Worm (Caenorhabditis elegans) whole organism, L4 larva: Measurements from ENCODE around the gene ceh-89.

Source experiments
- D1046.2 ChIP-seq: fragments of 200-800 bp; sonication (Bioruptor generic); IDR thresholded peaks from 2 replicates; pipeline ENCODE4 v1.3.6; 2022; ENCODE audit warnings: missing genetic modification characterization, missing compliant biosample characterization
- F10B5.3 ChIP-seq: sonication (generic microtip); optimal IDR thresholded peaks from 2 replicates; lab custom pipeline; 2016; ENCODE audit warnings: mild to moderate bottlenecking, missing genetic modification characterization, missing compliant biosample characterization
- T26A8.4 ChIP-seq: fragments of 200-800 bp; sonication (Bioruptor generic); IDR thresholded peaks from 2 replicates; pipeline ENCODE4 v1.3.6; 2022; ENCODE audit warnings: missing genetic modification characterization, missing compliant biosample characterization
- Y105C5A.15 ChIP-seq: fragments of 200-800 bp; sonication (Bioruptor generic); IDR thresholded peaks from 2 replicates; pipeline ENCODE4 v1.3.6; 2022; ENCODE audit warnings: missing genetic modification characterization, missing compliant biosample characterization
- Y5F2A.4 ChIP-seq: fragments of 200-800 bp; sonication (Bioruptor generic); optimal IDR thresholded peaks from 2 replicates; lab custom pipeline; 2018; ENCODE audit warnings: mild to moderate bottlenecking, missing genetic modification characterization, missing compliant biosample characterization
- Y75B8A.6 ChIP-seq: fragments of 200-800 bp; sonication (Bioruptor generic); IDR thresholded peaks from 2 replicates; pipeline ENCODE4 v1.3.6; 2022; ENCODE audit warnings: missing genetic modification reagents, missing genetic modification characterization, missing compliant biosample characterization
- ama-1 ChIP-seq: fragments of 150-350 bp; optimal IDR thresholded peaks from 2 replicates; lab custom pipeline; 2014; ENCODE audit warnings: inconsistent platforms, mixed read lengths
- arid-1 ChIP-seq: fragments of 200-800 bp; sonication (Bioruptor generic); conservative IDR thresholded peaks from 2 replicates; pipeline ENCODE4 v1.3.6; 2022; ENCODE audit warnings: missing genetic modification reagents, missing genetic modification characterization, missing compliant biosample characterization
- ceh-20 ChIP-seq: fragments of 200-800 bp; sonication (Bioruptor generic); IDR thresholded peaks from 2 replicates; pipeline ENCODE4 v1.3.6; 2022; ENCODE audit warnings: missing genetic modification reagents, missing genetic modification characterization, missing compliant biosample characterization
- ceh-28 ChIP-seq: fragments of 150-350 bp; optimal IDR thresholded peaks from 2 replicates; lab custom pipeline; 2014; ENCODE audit warnings: missing biosample characterization, missing genetic modification reagents, missing genetic modification characterization
- ceh-62 ChIP-seq: sonication (generic microtip); optimal IDR thresholded peaks from 2 replicates; lab custom pipeline; 2017; ENCODE audit warnings: missing biosample characterization, missing genetic modification characterization
- dmd-6 ChIP-seq: fragments of 200-800 bp; sonication (Bioruptor generic); IDR thresholded peaks from 2 replicates; pipeline ENCODE4 v1.3.6; 2022; ENCODE audit warnings: missing genetic modification reagents, missing genetic modification characterization, missing compliant biosample characterization
- dpl-1 ChIP-seq: fragments of 150-350 bp; optimal IDR thresholded peaks from 2 replicates; lab custom pipeline; 2014; ENCODE audit warnings: missing biosample characterization, missing genetic modification reagents, missing genetic modification characterization
- duxl-1 ChIP-seq: sonication (generic microtip); optimal IDR thresholded peaks from 2 replicates; lab custom pipeline; 2016; ENCODE audit warnings: mild to moderate bottlenecking, missing genetic modification characterization, moderate library complexity, missing compliant biosample characterization; ENCODE audit not compliant: poor library complexity
- dve-1 ChIP-seq: sonication (generic microtip); optimal IDR thresholded peaks from 2 replicates; lab custom pipeline; 2017; ENCODE audit warnings: antibody characterized with exemption, mild to moderate bottlenecking, missing genetic modification characterization, missing compliant biosample characterization; ENCODE audit not compliant: insufficient read depth
- fkh-10 ChIP-seq: fragments of 150-350 bp; optimal IDR thresholded peaks from 2 replicates; lab custom pipeline; 2014; ENCODE audit warnings: missing biosample characterization, missing genetic modification reagents, missing genetic modification characterization
- hif-1 ChIP-seq, 2 experiments: sonication (generic microtip); optimal IDR thresholded peaks; 2 replicates each; lab custom pipeline; 2016 to 2017; ENCODE audit warnings: missing compliant biosample characterization in 2 of 2, missing genetic modification characterization in 2 of 2, missing genetic modification reagents in 2 of 2, missing genotype in 2 of 2, mild to moderate bottlenecking in 1 of 2
- hlh-30 ChIP-seq: sonication (generic microtip); optimal IDR thresholded peaks from 2 replicates; lab custom pipeline; 2017; ENCODE audit warnings: antibody characterized with exemption, mild to moderate bottlenecking, missing genetic modification characterization, missing compliant biosample characterization; ENCODE audit not compliant: insufficient read depth
- hmg-1.1 ChIP-seq: fragments of 200-800 bp; sonication (Bioruptor generic); IDR thresholded peaks from 2 replicates; pipeline ENCODE4 v1.3.6; 2022; ENCODE audit warnings: missing genetic modification reagents, missing genetic modification characterization, missing compliant biosample characterization
- lim-7 ChIP-seq: fragments of 200-800 bp; sonication (Bioruptor generic); IDR thresholded peaks from 2 replicates; pipeline ENCODE4 v1.3.6; 2022; ENCODE audit warnings: missing genetic modification characterization, missing compliant biosample characterization
- lin-1 ChIP-seq: fragments of 200-800 bp; sonication (Bioruptor generic); IDR thresholded peaks from 2 replicates; pipeline ENCODE4 v1.3.6; 2022; ENCODE audit warnings: missing genetic modification reagents, missing genetic modification characterization, missing compliant biosample characterization
- lin-15B ChIP-seq: fragments of 150-350 bp; sonication (generic microtip); optimal IDR thresholded peaks from 3 replicates; lab custom pipeline; 2014; ENCODE audit warnings: missing biosample characterization, missing genetic modification characterization
- lin-38 ChIP-seq: fragments of 200-800 bp; sonication (Bioruptor generic); IDR thresholded peaks from 2 replicates; pipeline ENCODE4 v1.3.6; 2022; ENCODE audit warnings: missing genetic modification reagents, missing genetic modification characterization, missing compliant biosample characterization
- lin-39 ChIP-seq: fragments of 150-350 bp; optimal IDR thresholded peaks from 2 replicates; lab custom pipeline; 2014; ENCODE audit warnings: missing biosample characterization, missing genetic modification reagents, missing genetic modification characterization
- lsy-2 ChIP-seq, 2 experiments: fragments of 150-350 bp in 1 of 2; sonication (generic microtip) in 1 of 2; optimal IDR thresholded peaks; 2 replicates each; lab custom pipeline; 2014 to 2017; ENCODE audit warnings: missing biosample characterization in 2 of 2, missing genetic modification characterization in 2 of 2
- madf-5 ChIP-seq, 2 experiments: fragments of 200-800 bp; sonication (Bioruptor generic); IDR thresholded peaks; 2 replicates each; pipeline ENCODE4 v1.3.6; 2022; ENCODE audit warnings: missing compliant biosample characterization in 2 of 2, missing genetic modification characterization in 2 of 2
- madf-9 ChIP-seq: fragments of 200-800 bp; sonication (Bioruptor generic); conservative IDR thresholded peaks from 2 replicates; pipeline ENCODE4 v1.3.6; 2022; ENCODE audit warnings: missing genetic modification reagents, missing genetic modification characterization, missing compliant biosample characterization
- mep-1 ChIP-seq: fragments of 150-350 bp; sonication (generic microtip); optimal IDR thresholded peaks from 3 replicates; lab custom pipeline; 2014; ENCODE audit warnings: missing biosample characterization, missing genetic modification characterization
- mxl-3 ChIP-seq: fragments of 200-800 bp; sonication (Bioruptor generic); optimal IDR thresholded peaks from 2 replicates; lab custom pipeline; 2018; ENCODE audit warnings: mild to moderate bottlenecking, missing genetic modification characterization, missing compliant biosample characterization
- nhr-102 ChIP-seq: sonication (generic microtip); optimal IDR thresholded peaks from 2 replicates; lab custom pipeline; 2016; ENCODE audit warnings: mild to moderate bottlenecking, missing genetic modification characterization, moderate library complexity, missing compliant biosample characterization
- nhr-11 ChIP-seq: fragments of 150-350 bp; optimal IDR thresholded peaks from 2 replicates; lab custom pipeline; 2014; ENCODE audit warnings: missing biosample characterization, missing genetic modification characterization
- nhr-41 ChIP-seq: fragments of 200-800 bp; sonication (Bioruptor generic); IDR thresholded peaks from 2 replicates; pipeline ENCODE4 v1.3.6; 2022; ENCODE audit warnings: missing genetic modification reagents, missing genetic modification characterization, missing compliant biosample characterization
- nhr-42 ChIP-seq: fragments of 200-800 bp; sonication (Bioruptor generic); IDR thresholded peaks from 2 replicates; pipeline ENCODE4 v1.3.6; 2022; ENCODE audit warnings: missing genetic modification characterization, missing compliant biosample characterization
- nhr-48 ChIP-seq: sonication (generic microtip); optimal IDR thresholded peaks from 2 replicates; lab custom pipeline; 2016; ENCODE audit warnings: mild to moderate bottlenecking, missing genetic modification characterization, missing compliant biosample characterization
- nhr-77 ChIP-seq: fragments of 150-350 bp; optimal IDR thresholded peaks from 2 replicates; lab custom pipeline; 2014; ENCODE audit warnings: missing biosample characterization, missing genetic modification characterization
- php-3 ChIP-seq: fragments of 200-800 bp; sonication (Bioruptor generic); IDR thresholded peaks from 2 replicates; pipeline ENCODE4 v1.3.6; 2022; ENCODE audit warnings: missing genetic modification reagents, missing genetic modification characterization, missing compliant biosample characterization
- rbr-2 ChIP-seq: sonication (generic microtip); optimal IDR thresholded peaks from 2 replicates; lab custom pipeline; 2016; ENCODE audit warnings: missing genotype, missing genetic modification characterization, missing compliant biosample characterization
- saeg-2 ChIP-seq: fragments of 200-800 bp; sonication (Bioruptor generic); IDR thresholded peaks from 2 replicates; pipeline ENCODE4 v1.3.6; 2022; ENCODE audit warnings: missing genetic modification reagents, missing genetic modification characterization, missing compliant biosample characterization
- snpc-1.2 ChIP-seq: fragments of 200-800 bp; sonication (Bioruptor generic); IDR thresholded peaks from 2 replicates; pipeline ENCODE4 v1.3.6; 2022; ENCODE audit warnings: missing genetic modification reagents, missing genetic modification characterization, missing compliant biosample characterization
- snpc-4 ChIP-seq: fragments of 150-350 bp; optimal IDR thresholded peaks from 2 replicates; lab custom pipeline; 2014; ENCODE audit warnings: missing biosample characterization, missing genetic modification characterization
- spr-1 ChIP-seq: sonication (generic microtip); optimal IDR thresholded peaks from 2 replicates; lab custom pipeline; 2016; ENCODE audit warnings: mild to moderate bottlenecking, missing genetic modification characterization, missing compliant biosample characterization
- spr-3 ChIP-seq: fragments of 200-800 bp; sonication (Bioruptor generic); optimal IDR thresholded peaks from 2 replicates; lab custom pipeline; 2018; ENCODE audit warnings: mild to moderate bottlenecking, missing genetic modification characterization, missing compliant biosample characterization
- tag-97 ChIP-seq: fragments of 200-800 bp; sonication (Bioruptor generic); IDR thresholded peaks from 2 replicates; pipeline ENCODE4 v1.3.6; 2022; ENCODE audit warnings: missing genetic modification characterization, missing compliant biosample characterization
- tra-1 ChIP-seq: fragments of 200-800 bp; sonication (Bioruptor generic); IDR thresholded peaks from 2 replicates; pipeline ENCODE4 v1.3.6; 2022; ENCODE audit warnings: missing genetic modification reagents, missing genetic modification characterization, missing compliant biosample characterization
- unc-130 ChIP-seq: sonication (generic microtip); optimal IDR thresholded peaks from 2 replicates; lab custom pipeline; 2016; ENCODE audit warnings: missing genetic modification reagents, missing genetic modification characterization, missing compliant biosample characterization
- unc-39 ChIP-seq: sonication (generic microtip); optimal IDR thresholded peaks from 2 replicates; lab custom pipeline; 2017; ENCODE audit warnings: missing biosample characterization, missing genetic modification characterization
- vab-7 ChIP-seq: fragments of 200-800 bp; sonication (Bioruptor generic); IDR thresholded peaks from 2 replicates; pipeline ENCODE4 v1.3.6; 2022; ENCODE audit warnings: missing genetic modification reagents, missing genetic modification characterization, missing compliant biosample characterization
- zfp-3 ChIP-seq: fragments of 200-800 bp; sonication (Bioruptor generic); conservative IDR thresholded peaks from 2 replicates; pipeline ENCODE4 v1.3.6; 2022; ENCODE audit warnings: missing genetic modification reagents, missing genetic modification characterization, missing compliant biosample characterization
- ztf-7 ChIP-seq: fragments of 150-350 bp; optimal IDR thresholded peaks from 2 replicates; lab custom pipeline; 2014; ENCODE audit warnings: missing biosample characterization, missing genetic modification characterization

The ceh-89 gene

ce11 chrX:14115480-14116161 is 26.1 kb upstream of the ceh-89 start, which contains the start of gene F28H6.7:
Gene F28H6.7, plus strand, starts transcription at chrX:14116111.
- TF ChIP-seq dve-1 = no peak
- TF ChIP-seq vab-7 (GFP tag; lab: Robert Waterston, UW) = peak; percentile 81
- peak; percentile 32 for TF ChIP-seq dpl-1
- no peak for TF ChIP-seq snpc-4 (tag; lab: Kevin White, UChicago)
- 0 out of 2 replicates have a peak, but pooled peaks have one; percentile 64 for TF ChIP-seq nhr-41 (GFP tag; lab: Robert Waterston, UW)
- 0 out of 2 replicates have a peak, but pooled peaks have one; percentile 11 for TF ChIP-seq Y75B8A.6
- TF ChIP-seq D1046.2 (GFP tag; lab: Robert Waterston, UW) = peak; percentile 75; the same call in 1 of the 2 replicates
- TF ChIP-seq nhr-48 (tag; lab: Kevin White, UChicago) = no peak
- TF ChIP-seq nhr-102 (tag; lab: Kevin White, UChicago) = peak; percentile 43
- peak; percentile 61 for TF ChIP-seq rbr-2 (tag; lab: Kevin White, UChicago)
- no peak for TF ChIP-seq F10B5.3 (tag; lab: Kevin White, UChicago)
- TF ChIP-seq tra-1 (GFP tag; lab: Robert Waterston, UW) = peak; percentile 59; the same call in 1 of the 2 replicates
- TF ChIP-seq php-3 (GFP tag; lab: Robert Waterston, UW) = peak; percentile 58; the same call in 1 of the 2 replicates
- TF ChIP-seq nhr-42 (GFP tag; lab: Robert Waterston, UW) = no peak
- no peak for TF ChIP-seq lin-15B (tag; lab: Kevin White, UChicago)
- TF ChIP-seq spr-3 (GFP tag; lab: Kevin White, UChicago) = peak; percentile 66
- peak; percentile 48 for TF ChIP-seq hlh-30 (tag; lab: Kevin White, UChicago)
- no peak for TF ChIP-seq fkh-10 (GFP tag; lab: Kevin White, UChicago)
- no peak for TF ChIP-seq unc-39
- TF ChIP-seq mep-1 = peak; percentile 52
- 0 out of 2 replicates have a peak, but pooled peaks have one; percentile 25 for TF ChIP-seq zfp-3 (GFP tag; lab: Robert Waterston, UW)
- TF ChIP-seq madf-9 (GFP tag; lab: Robert Waterston, UW) = 0 out of 2 replicates have a peak, but pooled peaks have one; percentile 22
- TF ChIP-seq lsy-2 (tag; optimal IDR thresholded peaks at IDR 0.05; lab: Kevin White, UChicago) = no peak
- no peak for TF ChIP-seq ceh-28
- TF ChIP-seq saeg-2 (GFP tag; lab: Robert Waterston, UW) = 0 out of 2 replicates have a peak, but pooled peaks have one; percentile 16
- TF ChIP-seq ceh-20 (GFP tag; lab: Robert Waterston, UW) = peak; percentile 63; the same call in 1 of the 2 replicates
- TF ChIP-seq lim-7 = peak; percentile 84
- peak; percentile 82 for TF ChIP-seq hmg-1.1 (GFP tag; lab: Robert Waterston, UW)
- peak; percentile 70; the same call in 1 of the 2 replicates for TF ChIP-seq Y105C5A.15
- TF ChIP-seq nhr-11 (tag; lab: Kevin White, UChicago) = no peak
- TF ChIP-seq T26A8.4 (GFP tag; lab: Robert Waterston, UW) = no peak
- no peak for TF ChIP-seq mxl-3 (GFP tag; lab: Kevin White, UChicago)
- TF ChIP-seq arid-1 (GFP tag; lab: Robert Waterston, UW) = peak; percentile 68
- peak; percentile 76 for TF ChIP-seq snpc-1.2 (GFP tag; lab: Robert Waterston, UW)
- peak; percentile 16 for TF ChIP-seq unc-130 (GFP tag; lab: Kevin White, UChicago)
- peak; percentile 44 for TF ChIP-seq spr-1 (tag; lab: Kevin White, UChicago)
- no peak for TF ChIP-seq lin-39 (tag; lab: Kevin White, UChicago)
- no peak for TF ChIP-seq lin-1
- peak; percentile 43; the same call in 1 of the 2 replicates for TF ChIP-seq dmd-6 (GFP tag; lab: Robert Waterston, UW)
- TF ChIP-seq nhr-77 = peak; percentile 33
- peak; percentile 17 for TF ChIP-seq ztf-7 (tag; lab: Kevin White, UChicago)
- TF ChIP-seq Y5F2A.4 (GFP tag; lab: Kevin White, UChicago) = peak; percentile 52
- peak in 1 of 2 experiments; percentile 30; a peak in 1 of 4 replicates for TF ChIP-seq madf-5 (GFP tag; IDR thresholded peaks at IDR 0.05; lab: Robert Waterston, UW)
- TF ChIP-seq tag-97 (GFP tag; lab: Robert Waterston, UW) = no peak
- TF ChIP-seq duxl-1 = peak; percentile 27
- TF ChIP-seq hif-1 (tag; optimal IDR thresholded peaks at IDR 0.05; lab: Kevin White, UChicago) = no peak
- TF ChIP-seq ceh-62 (tag; lab: Kevin White, UChicago) = no peak
- no peak for TF ChIP-seq lin-38 (GFP tag; lab: Robert Waterston, UW)
- TF ChIP-seq ama-1 = no peak
